Worm (Caenorhabditis elegans) whole organism, L1 larva: Measurements from ENCODE around the gene str-113.

Source experiments
- C34B4.2 ChIP-seq: sonication (generic microtip); optimal IDR thresholded peaks from 2 replicates; lab custom pipeline; 2017; ENCODE audit warnings: mild to moderate bottlenecking, missing genetic modification characterization, missing compliant biosample characterization
- F16B12.6 ChIP-seq: fragments of 150-350 bp; optimal IDR thresholded peaks from 2 replicates; lab custom pipeline; 2014; ENCODE audit warnings: missing biosample characterization, missing genetic modification characterization
- aha-1 ChIP-seq: fragments of 150-350 bp; optimal IDR thresholded peaks from 2 replicates; lab custom pipeline; 2014; ENCODE audit warnings: missing biosample characterization, missing genetic modification characterization
- aly-2 ChIP-seq: fragments of 150-350 bp; optimal IDR thresholded peaks from 2 replicates; lab custom pipeline; 2014; ENCODE audit warnings: missing biosample characterization, missing genetic modification characterization
- ama-1 ChIP-seq: fragments of 150-350 bp; optimal IDR thresholded peaks from 2 replicates; lab custom pipeline; 2014
- blmp-1 ChIP-seq: fragments of 150-350 bp; optimal IDR thresholded peaks from 2 replicates; lab custom pipeline; 2014; ENCODE audit warnings: missing biosample characterization, missing genetic modification characterization
- ceh-63 ChIP-seq: fragments of 200-800 bp; sonication (Bioruptor generic); optimal IDR thresholded peaks from 2 replicates; lab custom pipeline; 2018; ENCODE audit warnings: mild to moderate bottlenecking, missing genetic modification characterization, missing compliant biosample characterization
- ceh-8 ChIP-seq: fragments of 200-800 bp; sonication (Bioruptor generic); optimal IDR thresholded peaks from 2 replicates; lab custom pipeline; 2018; ENCODE audit warnings: mild to moderate bottlenecking, missing genetic modification characterization, moderate library complexity, missing compliant biosample characterization
- ceh-88 ChIP-seq: fragments of 200-800 bp; sonication (Bioruptor generic); IDR thresholded peaks from 2 replicates; pipeline ENCODE4 v1.3.6; 2022; ENCODE audit warnings: missing genetic modification characterization, missing compliant biosample characterization
- dpl-1 ChIP-seq, 3 experiments: fragments of 150-350 bp in 2 of 3; sonication (generic microtip) in 1 of 3; optimal IDR thresholded peaks; 2 replicates each; lab custom pipeline; 2014 to 2017; ENCODE audit warnings: missing biosample characterization in 3 of 3, missing genetic modification characterization in 3 of 3, missing genetic modification reagents in 3 of 3
- dsc-1 ChIP-seq: sonication (generic microtip); optimal IDR thresholded peaks from 2 replicates; lab custom pipeline; 2016; ENCODE audit warnings: mild to moderate bottlenecking, missing genetic modification characterization, missing compliant biosample characterization
- efl-1 ChIP-seq, 4 experiments: fragments of 150-350 bp; optimal IDR thresholded peaks in 3 of 4; peaks in 1 of 4; 1 replicate in 1 of 4; 2 replicates in 3 of 4; lab custom pipeline; 2014; ENCODE audit warnings: missing biosample characterization in 2 of 4, missing genetic modification characterization in 2 of 4, missing genetic modification reagents in 2 of 4
- efl-3 ChIP-seq: fragments of 200-800 bp; sonication (Bioruptor generic); optimal IDR thresholded peaks from 2 replicates; lab custom pipeline; 2018; ENCODE audit warnings: mild to moderate bottlenecking, missing genetic modification characterization, missing compliant biosample characterization
- egl-27 ChIP-seq, 2 experiments: fragments of 150-350 bp in 1 of 2; sonication (generic microtip); optimal IDR thresholded peaks; 3 replicates each; lab custom pipeline; 2017 to 2018; ENCODE audit warnings: missing biosample characterization in 2 of 2, missing genetic modification characterization in 2 of 2, missing genetic modification reagents in 2 of 2
- ets-5 ChIP-seq: fragments of 200-800 bp; sonication (Bioruptor generic); IDR thresholded peaks from 2 replicates; pipeline ENCODE4 v1.3.6; 2022; ENCODE audit warnings: missing genetic modification characterization, missing compliant biosample characterization
- fkh-10 ChIP-seq: sonication (generic microtip); optimal IDR thresholded peaks from 2 replicates; lab custom pipeline; 2017; ENCODE audit warnings: missing biosample characterization, missing genetic modification reagents, missing genetic modification characterization
- fkh-4 ChIP-seq: sonication (generic microtip); optimal IDR thresholded peaks from 2 replicates; lab custom pipeline; 2016; ENCODE audit warnings: missing compliant biosample characterization, missing genetic modification characterization, borderline replicate concordance
- hlh-17 ChIP-seq: fragments of 200-800 bp; sonication (Bioruptor generic); optimal IDR thresholded peaks from 2 replicates; lab custom pipeline; 2018; ENCODE audit warnings: missing genetic modification characterization, mild to moderate bottlenecking, missing compliant biosample characterization, moderate library complexity, borderline replicate concordance
- hpl-2 ChIP-seq: fragments of 150-350 bp; optimal IDR thresholded peaks from 2 replicates; lab custom pipeline; 2014; ENCODE audit warnings: missing biosample characterization, missing genetic modification reagents, missing genetic modification characterization
- jun-1 ChIP-seq: fragments of 150-350 bp; optimal IDR thresholded peaks from 2 replicates; lab custom pipeline; 2014; ENCODE audit warnings: missing biosample characterization, missing genetic modification reagents, missing genetic modification characterization
- lin-13 ChIP-seq: fragments of 150-350 bp; optimal IDR thresholded peaks from 2 replicates; lab custom pipeline; 2014; ENCODE audit warnings: missing biosample characterization, missing genetic modification reagents, missing genetic modification characterization
- lin-14 ChIP-seq: fragments of 200-800 bp; sonication (Bioruptor generic); optimal IDR thresholded peaks from 2 replicates; lab custom pipeline; 2018; ENCODE audit warnings: mild to moderate bottlenecking, missing genetic modification characterization, moderate library complexity, missing compliant biosample characterization
- lin-15B ChIP-seq: fragments of 150-350 bp; sonication (generic microtip); optimal IDR thresholded peaks from 3 replicates; lab custom pipeline; 2014; ENCODE audit warnings: missing biosample characterization, missing genetic modification characterization
- lin-35 ChIP-seq, 2 experiments: fragments of 150-350 bp; optimal IDR thresholded peaks; 2 replicates each; lab custom pipeline; 2014; ENCODE audit warnings: missing biosample characterization in 2 of 2, missing genetic modification characterization in 2 of 2, missing genetic modification reagents in 2 of 2
- lin-39 ChIP-seq: fragments of 150-350 bp; optimal IDR thresholded peaks from 2 replicates; lab custom pipeline; 2014; ENCODE audit warnings: missing biosample characterization, missing genetic modification reagents, missing genetic modification characterization
- mab-9 ChIP-seq: fragments of 200-800 bp; sonication (Bioruptor generic); IDR thresholded peaks from 2 replicates; pipeline ENCODE4 v1.3.6; 2022; ENCODE audit warnings: missing genetic modification reagents, missing genetic modification characterization, missing compliant biosample characterization
- mdl-1 ChIP-seq, 2 experiments: fragments of 150-350 bp; optimal IDR thresholded peaks; 2 replicates each; lab custom pipeline; 2014 to 2017; ENCODE audit warnings: missing biosample characterization in 2 of 2, missing genetic modification characterization in 2 of 2, inconsistent platforms in 1 of 2
- mef-2 ChIP-seq: fragments of 150-350 bp; optimal IDR thresholded peaks from 2 replicates; lab custom pipeline; 2014; ENCODE audit warnings: missing biosample characterization, missing genetic modification characterization
- mep-1 ChIP-seq: fragments of 150-350 bp; optimal IDR thresholded peaks from 2 replicates; lab custom pipeline; 2014; ENCODE audit warnings: missing biosample characterization, missing genetic modification characterization
- nhr-20 ChIP-seq: sonication (generic microtip); optimal IDR thresholded peaks from 2 replicates; lab custom pipeline; 2016; ENCODE audit warnings: mild to moderate bottlenecking, missing genetic modification characterization, missing compliant biosample characterization
- nhr-28 ChIP-seq: fragments of 150-350 bp; optimal IDR thresholded peaks from 2 replicates; lab custom pipeline; 2014; ENCODE audit warnings: missing biosample characterization, missing genetic modification characterization
- nhr-47 ChIP-seq: sonication (generic microtip); optimal IDR thresholded peaks from 2 replicates; lab custom pipeline; 2016; ENCODE audit warnings: mild to moderate bottlenecking, missing genetic modification characterization, moderate library complexity, missing compliant biosample characterization
- nhr-71 ChIP-seq: sonication (generic microtip); optimal IDR thresholded peaks from 2 replicates; lab custom pipeline; 2016; ENCODE audit warnings: mild to moderate bottlenecking, missing genetic modification characterization, moderate library complexity, missing compliant biosample characterization
- nhr-77 ChIP-seq: fragments of 150-350 bp; optimal IDR thresholded peaks from 2 replicates; lab custom pipeline; 2014; ENCODE audit warnings: missing biosample characterization, missing genetic modification characterization
- nhr-85 ChIP-seq: sonication (generic microtip); peaks from one replicate; lab custom pipeline; 2016; ENCODE audit warnings: missing genetic modification characterization, inconsistent platforms, missing compliant biosample characterization
- pag-3 ChIP-seq: sonication (generic microtip); optimal IDR thresholded peaks from 2 replicates; lab custom pipeline; 2017; ENCODE audit warnings: missing genetic modification characterization, mild to moderate bottlenecking, missing compliant biosample characterization, antibody characterized with exemption, borderline replicate concordance; ENCODE audit not compliant: insufficient read depth
- pqm-1 ChIP-seq: sonication (generic microtip); optimal IDR thresholded peaks from 3 replicates; lab custom pipeline; 2017; ENCODE audit warnings: missing biosample characterization, missing genetic modification characterization
- snpc-4 ChIP-seq: fragments of 150-350 bp; optimal IDR thresholded peaks from 2 replicates; lab custom pipeline; 2014; ENCODE audit warnings: missing biosample characterization, missing genetic modification characterization
- snu-23 ChIP-seq: sonication (generic microtip); optimal IDR thresholded peaks from 2 replicates; lab custom pipeline; 2016; ENCODE audit warnings: missing genetic modification characterization, missing compliant biosample characterization
- sup-37 ChIP-seq: fragments of 200-800 bp; sonication (Bioruptor generic); optimal IDR thresholded peaks from 2 replicates; lab custom pipeline; 2018; ENCODE audit warnings: mild to moderate bottlenecking, missing genetic modification characterization, missing compliant biosample characterization
- swsn-7 ChIP-seq: sonication (generic microtip); optimal IDR thresholded peaks from 2 replicates; lab custom pipeline; 2016; ENCODE audit warnings: missing genetic modification characterization, missing compliant biosample characterization
- tbx-2 ChIP-seq: sonication (generic microtip); optimal IDR thresholded peaks from 2 replicates; lab custom pipeline; 2016; ENCODE audit warnings: missing genetic modification characterization, missing compliant biosample characterization
- unc-30 ChIP-seq: sonication (generic microtip); optimal IDR thresholded peaks from 2 replicates; lab custom pipeline; 2017; ENCODE audit warnings: missing biosample characterization, missing genetic modification characterization
- unc-86 ChIP-seq: sonication (generic microtip); optimal IDR thresholded peaks from 2 replicates; lab custom pipeline; 2016; ENCODE audit warnings: missing genetic modification characterization, missing compliant biosample characterization
- xbp-1 ChIP-seq: sonication (generic microtip); optimal IDR thresholded peaks from 2 replicates; lab custom pipeline; 2016; ENCODE audit warnings: missing genetic modification characterization, missing compliant biosample characterization
- ztf-11 ChIP-seq, 2 experiments: sonication (generic microtip); optimal IDR thresholded peaks; 2 replicates each; lab custom pipeline; 2016 to 2017; ENCODE audit warnings: missing genetic modification characterization in 2 of 2, missing biosample characterization in 1 of 2, missing compliant biosample characterization in 1 of 2

str-113 gene

ce11 chrV:3703888-3704287 is 37.1 kb upstream of the str-113 start (continued):
- no peak for TF ChIP-seq blmp-1
- no peak for TF ChIP-seq nhr-28 (tag; lab: Kevin White, UChicago)
- no peak for TF ChIP-seq hpl-2 (GFP tag; lab: Kevin White, UChicago)
- TF ChIP-seq pqm-1 (tag; lab: Kevin White, UChicago) = no peak
- TF ChIP-seq efl-1 (optimal IDR thresholded peaks at IDR 0.05; lab: Kevin White, UChicago) = peak; percentile 78 to 90
- TF ChIP-seq efl-1 (GFP tag; optimal IDR thresholded peaks at IDR 0.05 in 1 of 2; lab: Kevin White, UChicago) = peak; percentile 41 to 95
- TF ChIP-seq dpl-1 (GFP tag; optimal IDR thresholded peaks at IDR 0.05; lab: Kevin White, UChicago) = peak; percentile 15 to 40 (median 38)
- peak; percentile 43 for TF ChIP-seq fkh-10 (GFP tag; lab: Kevin White, UChicago)
- no peak for TF ChIP-seq ets-5 (GFP tag; lab: Robert Waterston, UW)
- peak; percentile 84 for TF ChIP-seq nhr-20 (tag; lab: Kevin White, UChicago)
- TF ChIP-seq unc-30 (tag; lab: Kevin White, UChicago) = no peak
- peak in 1 of 2 experiments; percentile 62 for TF ChIP-seq mdl-1 (tag; optimal IDR thresholded peaks at IDR 0.05; lab: Kevin White, UChicago)
- no peak for TF ChIP-seq pag-3
- TF ChIP-seq lin-15B (tag; lab: Kevin White, UChicago) = no peak
- no peak for TF ChIP-seq C34B4.2 (tag; lab: Kevin White, UChicago)
- TF ChIP-seq ceh-88 (GFP tag; lab: Robert Waterston, UW) = no peak

ce11 chrV:3702998-3703397 is 36.2 kb upstream of the str-113 start:
- TF ChIP-seq fkh-4 (no peak), swsn-7 (tag; lab: Kevin White, UChicago) (peak; percentile 13), fkh-10 (GFP tag; lab: Kevin White, UChicago) (no peak), lin-13 (GFP tag; lab: Kevin White, UChicago) (no peak), dsc-1 (tag; lab: Kevin White, UChicago) (peak; percentile 3), snu-23 (GFP tag; lab: Kevin White, UChicago) (peak; percentile 16), nhr-85 (tag; lab: Kevin White, UChicago) (peak; percentile 12), efl-3 (GFP tag; lab: Kevin White, UChicago) (no peak), lin-14 (GFP tag; lab: Kevin White, UChicago) (peak; percentile 21), mep-1 (peak; percentile 1), efl-1 (optimal IDR thresholded peaks at IDR 0.05; lab: Kevin White, UChicago) (peak; percentile 26 to 61), efl-1 (GFP tag; optimal IDR thresholded peaks at IDR 0.05 in 1 of 2; lab: Kevin White, UChicago) (peak in 1 of 2 experiments; percentile 91), nhr-71 (tag; lab: Kevin White, UChicago) (peak; percentile 9), lin-35 (GFP tag; optimal IDR thresholded peaks at IDR 0.05; lab: Kevin White, UChicago) (peak in 1 of 2 experiments; percentile 6), mef-2 (tag; lab: Kevin White, UChicago) (no peak)

- TF ChIP-seq efl-1 (optimal IDR thresholded peaks at IDR 0.05; lab: Kevin White, UChicago) (no peak), efl-1 (GFP tag; optimal IDR thresholded peaks at IDR 0.05 in 1 of 2; lab: Kevin White, UChicago) (no peak), jun-1 (tag; lab: Kevin White, UChicago) (no peak), lin-14 (GFP tag; lab: Kevin White, UChicago) (no peak), snpc-4 (tag; lab: Kevin White, UChicago) (no peak), mep-1 (no peak), nhr-77 (no peak), xbp-1 (no peak), egl-27 (tag; optimal IDR thresholded peaks at IDR 0.05; lab: Kevin White, UChicago) (no peak), lin-35 (GFP tag; optimal IDR thresholded peaks at IDR 0.05; lab: Kevin White, UChicago) (no peak)
- TF ChIP-seq, all 84 proteins: peak for 0
Measured at ce11 chrV:3698497-3698896, 31.7 kb upstream of the str-113 start.

- no peak for TF ChIP-seq ceh-8 (GFP tag; lab: Kevin White, UChicago)
- TF ChIP-seq tbx-2 (tag; lab: Kevin White, UChicago) = no peak
- no peak for TF ChIP-seq ceh-63
- TF ChIP-seq lin-39 = no peak
- no peak for TF ChIP-seq aha-1 (tag; lab: Kevin White, UChicago)
- TF ChIP-seq ama-1 = no peak
- TF ChIP-seq mef-2 (tag; lab: Kevin White, UChicago) = no peak
- TF ChIP-seq aly-2 = no peak
- TF ChIP-seq ztf-11 (tag; optimal IDR thresholded peaks at IDR 0.05; lab: Kevin White, UChicago) = no peak
- TF ChIP-seq mab-9 = no peak
- TF ChIP-seq nhr-47 = no peak
- no peak for TF ChIP-seq hpl-2 (GFP tag; lab: Kevin White, UChicago)
- no peak for TF ChIP-seq sup-37 (GFP tag; lab: Kevin White, UChicago)
- no peak for TF ChIP-seq hlh-17
- no peak for TF ChIP-seq mep-1
- peak; percentile 24 for TF ChIP-seq nhr-20 (tag; lab: Kevin White, UChicago)
- no peak for TF ChIP-seq F16B12.6 (tag; lab: Kevin White, UChicago)
- TF ChIP-seq unc-30 (tag; lab: Kevin White, UChicago) = no peak
- TF ChIP-seq unc-86 = no peak
- peak; percentile 62 for TF ChIP-seq blmp-1
Measured at ce11 chrV:3697071-3697470, 30.3 kb upstream of the str-113 start.
